Worm (Caenorhabditis elegans) whole organism, late embryonic: ENCODE measurements around the gene F49C5.12.

Experiments
- ceh-18 ChIP-seq: sonication (generic microtip); optimal IDR thresholded peaks from 2 replicates; lab custom pipeline; 2016; ENCODE audit warnings: missing genetic modification characterization, missing compliant biosample characterization
- ceh-31 ChIP-seq: sonication (generic microtip); optimal IDR thresholded peaks from 2 replicates; lab custom pipeline; 2016; ENCODE audit warnings: missing genetic modification characterization, missing compliant biosample characterization
- pqm-1 ChIP-seq: sonication (generic microtip); optimal IDR thresholded peaks from 2 replicates; lab custom pipeline; 2016; ENCODE audit warnings: missing genetic modification characterization, missing compliant biosample characterization
- rnt-1 ChIP-seq: sonication (generic microtip); optimal IDR thresholded peaks from 2 replicates; lab custom pipeline; 2016; ENCODE audit warnings: missing genetic modification characterization, missing compliant biosample characterization
- sox-2 ChIP-seq: fragments of 200-800 bp; sonication (Bioruptor generic); IDR thresholded peaks from 2 replicates; pipeline ENCODE4 v1.3.6; 2022; ENCODE audit warnings: missing genetic modification reagents, missing genetic modification characterization, missing compliant biosample characterization
- tbx-2 ChIP-seq: sonication (generic microtip); optimal IDR thresholded peaks from 2 replicates; lab custom pipeline; 2016; ENCODE audit warnings: missing genetic modification characterization, missing compliant biosample characterization
- unc-55 ChIP-seq: sonication (generic microtip); optimal IDR thresholded peaks from 2 replicates; lab custom pipeline; 2017; ENCODE audit warnings: missing biosample characterization, missing genetic modification reagents, missing genetic modification characterization
- zip-5 ChIP-seq: sonication (generic microtip); optimal IDR thresholded peaks from 2 replicates; lab custom pipeline; 2016; ENCODE audit warnings: missing genetic modification characterization, missing compliant biosample characterization

- no peak for TF ChIP-seq tbx-2
- no peak for TF ChIP-seq ceh-18 (tag; lab: Kevin White, UChicago)
- TF ChIP-seq sox-2 (GFP tag; lab: Robert Waterston, UW), result no peak
- no peak for TF ChIP-seq ceh-31 (tag; lab: Kevin White, UChicago)
- TF ChIP-seq rnt-1 (tag; lab: Kevin White, UChicago), result no peak
- TF ChIP-seq zip-5 (tag; lab: Kevin White, UChicago), result no peak
- TF ChIP-seq unc-55 (GFP tag; lab: Kevin White, UChicago), result no peak
- no peak for TF ChIP-seq pqm-1 (tag; lab: Kevin White, UChicago)
Measured at ce11 chrII:12608653-12609052, 48.5 kb upstream of the F49C5.12 start, which contains the start of gene Y38E10A.9.
